Fruit fly (Drosophila melanogaster) S2 (cell line): Measurements from ENCODE around the gene pasha.

Source experiments
- CG8478 ChIP-seq: fragments of >200 bp; optimal IDR thresholded peaks from 2 replicates; lab custom pipeline; 2018
- CTCF ChIP-seq, 2 experiments: fragments of >200 bp; optimal IDR thresholded peaks; 2 replicates each; lab custom pipeline; 2018

DNA sequence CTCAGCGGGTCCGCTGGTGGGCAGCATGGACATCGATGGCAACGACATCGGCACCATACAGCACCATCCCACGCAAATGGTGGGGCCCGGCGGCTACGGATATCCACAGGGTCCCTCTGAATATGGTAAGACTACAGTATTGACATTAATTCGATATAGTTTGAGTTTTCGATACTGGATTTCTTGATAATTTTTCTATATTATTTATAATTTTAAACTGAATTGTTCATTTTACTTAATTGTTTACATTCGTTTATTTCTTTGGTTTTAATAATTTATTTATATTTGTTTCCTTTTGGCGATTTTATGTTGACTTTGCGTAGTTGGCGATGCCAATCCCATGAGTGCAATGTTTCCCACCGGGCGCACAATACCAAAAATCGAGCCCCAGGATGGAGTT is 5.2 kb upstream of the pasha start, which contains the start of gene CycG:
- TF ChIP-seq CG8478 (no peak), CTCF (optimal IDR thresholded peaks at IDR 0.05; lab: Kevin White, UChicago) (no peak)
